Fruit fly (Drosophila melanogaster): ENCODE data around the gene Ype.

Gene Ype

dm6 chrX:13403962-13404830 lies 17.0 kb upstream of the Ype start, which contains the start of gene GstT4 (continued):
- TF ChIP-seq slbo (GFP tag; IDR thresholded peaks at IDR 0.05): peak; percentile 79
- TF ChIP-seq CG6254 (GFP tag; optimal IDR thresholded peaks at IDR 0.05): no peak
- no peak for TF ChIP-seq CG10959 (GFP tag; IDR thresholded peaks at IDR 0.05)
- peak; percentile 83 for TF ChIP-seq sqz (GFP tag; optimal IDR thresholded peaks at IDR 0.05)
- 0 out of 3 replicates have a peak, but pooled peaks have one; percentile 30 for TF ChIP-seq Opbp (GFP tag; IDR thresholded peaks at IDR 0.05; ENCODE audit: partially characterized antibody)
- peak; percentile 39 for TF ChIP-seq CG3065 (GFP tag; optimal IDR thresholded peaks at IDR 0.05)
- TF ChIP-seq MTF-1 (GFP tag; optimal IDR thresholded peaks at IDR 0.05; ENCODE audit: borderline replicate concordance): no peak
- 0 out of 3 replicates have a peak, but pooled peaks have one; percentile 5 for TF ChIP-seq Optix (GFP tag; IDR thresholded peaks at IDR 0.05)
- TF ChIP-seq Abd-B (GFP tag; optimal IDR thresholded peaks at IDR 0.05): peak; percentile 43
- peak; percentile 7 for TF ChIP-seq Atf3 (GFP tag; optimal IDR thresholded peaks at IDR 0.05)
- TF ChIP-seq slp2 (GFP tag; optimal IDR thresholded peaks at IDR 0.05): peak; percentile 76
- no peak for TF ChIP-seq mirr (GFP tag; optimal IDR thresholded peaks at IDR 0.05)
- peak; percentile 36 for TF ChIP-seq Side (GFP tag; optimal IDR thresholded peaks at IDR 0.05)
- peak; percentile 49 for TF ChIP-seq Hsf (GFP tag; optimal IDR thresholded peaks at IDR 0.05)
- TF ChIP-seq pros (GFP tag; optimal IDR thresholded peaks at IDR 0.05): no peak
- TF ChIP-seq Dref (GFP tag; IDR thresholded peaks at IDR 0.05): no peak
- peak; percentile 50 for TF ChIP-seq CG11247 (GFP tag; IDR thresholded peaks at IDR 0.05)
- TF ChIP-seq CG11696 (GFP tag; IDR thresholded peaks at IDR 0.05): no peak
- TF ChIP-seq CG15514 (GFP tag; optimal IDR thresholded peaks at IDR 0.05): peak; percentile 17
- TF ChIP-seq jumu (GFP tag; optimal IDR thresholded peaks at IDR 0.05): peak; percentile 40
- TF ChIP-seq al (GFP tag; IDR thresholded peaks at IDR 0.05): peak; percentile 19; the same call in 1 of the 2 replicates
- no peak for TF ChIP-seq ftz-f1 (GFP tag; optimal IDR thresholded peaks at IDR 0.05)
- TF ChIP-seq bbx (GFP tag; IDR thresholded peaks at IDR 0.05; ENCODE audit: partially characterized antibody): peak; percentile 30; the same call in 1 of the 2 replicates
- TF ChIP-seq pita (GFP tag; optimal IDR thresholded peaks at IDR 0.05): no peak
- TF ChIP-seq sisA (GFP tag; IDR thresholded peaks at IDR 0.05): peak; percentile 57
- TF ChIP-seq CG6813 (GFP tag; optimal IDR thresholded peaks at IDR 0.05): peak; percentile 1
- peak; percentile 49 for TF ChIP-seq fu2 (GFP tag; optimal IDR thresholded peaks at IDR 0.05)
- no peak for TF ChIP-seq CG10462 (GFP tag; optimal IDR thresholded peaks at IDR 0.05)
- TF ChIP-seq Dfd (GFP tag; optimal IDR thresholded peaks at IDR 0.05): no peak
- TF ChIP-seq Pdp1 (GFP tag; optimal IDR thresholded peaks at IDR 0.05): peak; percentile 43 to 47
- peak; percentile 44; the same call in 2 of the 3 replicates for TF ChIP-seq tgo (GFP tag; IDR thresholded peaks at IDR 0.05)
- peak; percentile 2 for TF ChIP-seq lab (GFP tag; optimal IDR thresholded peaks at IDR 0.05)
- TF ChIP-seq CG7271 (tag; optimal IDR thresholded peaks at IDR 0.05): no peak
- no peak for TF ChIP-seq CG9797 (GFP tag; optimal IDR thresholded peaks at IDR 0.05)
- no peak for TF ChIP-seq ato (GFP tag; IDR thresholded peaks at IDR 0.05; ENCODE audit: partially characterized antibody)
- TF ChIP-seq CG31441 (GFP tag; IDR thresholded peaks at IDR 0.05): no peak
- TF ChIP-seq disco-r (GFP tag; optimal IDR thresholded peaks at IDR 0.05): peak; percentile 3
- no peak for TF ChIP-seq CG8290 (GFP tag; optimal IDR thresholded peaks at IDR 0.05)
- TF ChIP-seq CG8290 (tag; optimal IDR thresholded peaks at IDR 0.05): peak in 1 of 2 experiments; percentile 19
- peak; percentile 67 for TF ChIP-seq Myb (GFP tag; optimal IDR thresholded peaks at IDR 0.05)
- no peak for TF ChIP-seq gfzf (GFP tag; optimal IDR thresholded peaks at IDR 0.05)
- TF ChIP-seq Med (GFP tag): peak; percentile 71
- no peak for TF ChIP-seq h (optimal IDR thresholded peaks at IDR 0.05)
- TF ChIP-seq Antp (GFP tag; optimal IDR thresholded peaks at IDR 0.05): peak; percentile 64
- no peak for TF ChIP-seq gcm (GFP tag; optimal IDR thresholded peaks at IDR 0.05)
- peak; percentile 59 for TF ChIP-seq pnt (GFP tag; optimal IDR thresholded peaks at IDR 0.05)
- peak; percentile 84 for TF ChIP-seq CG13624 (GFP tag; optimal IDR thresholded peaks at IDR 0.05)
- TF ChIP-seq CG4617 (GFP tag; optimal IDR thresholded peaks at IDR 0.05; ENCODE audit: borderline replicate concordance): no peak
- no peak for TF ChIP-seq Stat92E (GFP tag; optimal IDR thresholded peaks at IDR 0.05)
